Worm (Caenorhabditis elegans): ENCODE results near the gene spc-1.

Gene spc-1

ce11 chrX:3102817-3103216 is 24.1 kb downstream of the spc-1 start (continued):
- TF ChIP-seq M03D4.4 (tag; optimal IDR thresholded peaks at IDR 0.05): peak; percentile 54
- no peak for TF ChIP-seq ces-1 (GFP tag; optimal IDR thresholded peaks at IDR 0.05)
- no peak for TF ChIP-seq ztf-11 (tag; optimal IDR thresholded peaks at IDR 0.05)

DNA sequence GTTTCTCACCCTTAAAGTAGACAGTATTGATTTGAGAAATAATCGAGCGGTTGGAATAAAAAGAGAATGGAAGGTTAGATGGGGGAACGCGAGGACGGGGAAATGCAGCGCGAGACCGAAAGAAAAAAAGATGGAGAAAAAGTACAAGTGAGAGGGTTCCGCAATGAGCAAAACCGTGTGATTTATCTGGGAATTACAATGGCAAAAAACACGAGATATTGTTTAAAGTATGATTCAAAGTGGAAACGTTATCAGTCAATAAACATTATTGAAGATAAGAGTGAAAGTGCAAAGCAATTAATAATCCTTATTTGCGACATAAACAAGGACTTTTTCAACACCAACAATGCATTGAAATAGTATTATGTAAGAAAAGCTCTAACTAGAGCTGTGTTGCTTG is 24.7 kb downstream of the spc-1 start, which contains the start of gene ztf-13:
ztf-13 (minus strand) TSS at position 11 of the 400 bp plus-strand sequence.
- TF ChIP-seq elt-3 (tag; optimal IDR thresholded peaks at IDR 0.05): no peak
- no peak for TF ChIP-seq sem-2 (GFP tag; optimal IDR thresholded peaks at IDR 0.05)
- no peak for TF ChIP-seq lsy-2 (tag; optimal IDR thresholded peaks at IDR 0.05)
- TF ChIP-seq unc-120 (tag; optimal IDR thresholded peaks at IDR 0.05; ENCODE audit: poor library complexity, severe bottlenecking): no peak
- no peak for TF ChIP-seq pha-4 (tag; optimal IDR thresholded peaks at IDR 0.05)
- no peak for TF ChIP-seq ceh-43 (GFP tag; optimal IDR thresholded peaks at IDR 0.05)
- no peak for TF ChIP-seq hlh-1 (tag; optimal IDR thresholded peaks at IDR 0.05)
- TF ChIP-seq bed-3 (GFP tag; optimal IDR thresholded peaks at IDR 0.05): no peak
- no peak for TF ChIP-seq tbx-8 (GFP tag; optimal IDR thresholded peaks at IDR 0.05)
- no peak for TF ChIP-seq lin-32 (GFP tag; optimal IDR thresholded peaks at IDR 0.05)
- no peak for TF ChIP-seq mab-5 (tag; optimal IDR thresholded peaks at IDR 0.05)
- no peak for TF ChIP-seq nhr-12 (tag; optimal IDR thresholded peaks at IDR 0.05)

ce11 chrX:3101562-3101961 is 25.3 kb downstream of the spc-1 start:
- no peak for TF ChIP-seq sptf-1 (tag; optimal IDR thresholded peaks at IDR 0.05)
- no peak for TF ChIP-seq ceh-83 (GFP tag; optimal IDR thresholded peaks at IDR 0.05)
- no peak for TF ChIP-seq unc-39 (tag; optimal IDR thresholded peaks at IDR 0.05)
- TF ChIP-seq ces-1 (GFP tag; optimal IDR thresholded peaks at IDR 0.05): no peak
- TF ChIP-seq zip-8 (tag; optimal IDR thresholded peaks at IDR 0.05): no peak
- TF ChIP-seq sem-2 (GFP tag; optimal IDR thresholded peaks at IDR 0.05): no peak
- TF ChIP-seq lin-32 (GFP tag; optimal IDR thresholded peaks at IDR 0.05): no peak
- no peak for TF ChIP-seq pha-4 (tag; optimal IDR thresholded peaks at IDR 0.05)
- no peak for TF ChIP-seq M03D4.4 (tag; optimal IDR thresholded peaks at IDR 0.05)
- TF ChIP-seq bed-3 (GFP tag; optimal IDR thresholded peaks at IDR 0.05): no peak
- no peak for TF ChIP-seq unc-120 (tag; optimal IDR thresholded peaks at IDR 0.05; ENCODE audit: poor library complexity, severe bottlenecking)
- no peak for TF ChIP-seq mep-1 (tag; optimal IDR thresholded peaks at IDR 0.05)
- TF ChIP-seq ham-2 (GFP tag; optimal IDR thresholded peaks at IDR 0.05): no peak
- no peak for TF ChIP-seq flh-1 (GFP tag; optimal IDR thresholded peaks at IDR 0.05)
- TF ChIP-seq ceh-39 (tag; optimal IDR thresholded peaks at IDR 0.05): no peak
- TF ChIP-seq hlh-1 (tag; optimal IDR thresholded peaks at IDR 0.05): no peak
- no peak for TF ChIP-seq mls-2 (tag; optimal IDR thresholded peaks at IDR 0.05)
- TF ChIP-seq blmp-1 (tag; optimal IDR thresholded peaks at IDR 0.05): no peak
- no peak for TF ChIP-seq elt-3 (tag; optimal IDR thresholded peaks at IDR 0.05)
- no peak for TF ChIP-seq nhr-12 (tag; optimal IDR thresholded peaks at IDR 0.05)

DNA sequence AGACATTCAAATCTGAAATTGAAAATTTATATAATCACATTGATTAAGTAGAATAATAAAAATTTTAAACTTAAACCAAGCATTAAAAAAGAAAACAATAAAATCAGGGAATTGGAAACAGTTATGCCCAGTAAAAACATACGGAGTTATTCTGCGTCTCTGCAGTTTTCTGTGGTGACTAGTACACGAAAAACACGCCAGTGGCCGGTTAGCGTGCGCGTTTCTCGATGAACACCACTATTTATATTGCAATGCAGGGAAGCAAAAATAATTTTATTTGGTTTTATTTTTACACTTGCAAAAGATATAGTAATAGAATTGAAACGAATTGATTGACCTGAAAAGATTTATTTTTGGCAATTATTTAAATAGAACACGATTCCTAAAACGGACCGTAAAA is 27.0 kb downstream of the spc-1 start, which contains the start of gene sec-3:
sec-3 (minus strand) TSS at position 21 of the 400 bp plus-strand sequence.
- peak; percentile 82 for TF ChIP-seq sptf-1 (tag; optimal IDR thresholded peaks at IDR 0.05)
- no peak for TF ChIP-seq blmp-1 (tag; optimal IDR thresholded peaks at IDR 0.05)
- TF ChIP-seq ham-2 (GFP tag; optimal IDR thresholded peaks at IDR 0.05): peak; percentile 27
- TF ChIP-seq nhr-28 (tag; optimal IDR thresholded peaks at IDR 0.05): no peak
- TF ChIP-seq pha-4 (tag; optimal IDR thresholded peaks at IDR 0.05): peak; percentile 72
- no peak for TF ChIP-seq unc-39 (tag; optimal IDR thresholded peaks at IDR 0.05)
- no peak for TF ChIP-seq zip-8 (tag; optimal IDR thresholded peaks at IDR 0.05)
- TF ChIP-seq M03D4.4 (tag; optimal IDR thresholded peaks at IDR 0.05): peak; percentile 67
- no peak for TF ChIP-seq ceh-39 (tag; optimal IDR thresholded peaks at IDR 0.05)
- TF ChIP-seq nhr-237 (tag; optimal IDR thresholded peaks at IDR 0.05): peak; percentile 65
- TF ChIP-seq mab-5 (tag; optimal IDR thresholded peaks at IDR 0.05): peak; percentile 28
- peak; percentile 14 for TF ChIP-seq unc-62 (GFP tag; optimal IDR thresholded peaks at IDR 0.05)
- TF ChIP-seq tbx-8 (GFP tag; optimal IDR thresholded peaks at IDR 0.05): peak; percentile 20
- TF ChIP-seq ces-1 (GFP tag; optimal IDR thresholded peaks at IDR 0.05): peak; percentile 72
- peak; percentile 34 for TF ChIP-seq unc-120 (tag; optimal IDR thresholded peaks at IDR 0.05; ENCODE audit: poor library complexity, severe bottlenecking)
- no peak for TF ChIP-seq nhr-2 (tag; optimal IDR thresholded peaks at IDR 0.05)
- TF ChIP-seq mls-2 (tag; optimal IDR thresholded peaks at IDR 0.05): peak; percentile 79
- TF ChIP-seq nhr-12 (tag; optimal IDR thresholded peaks at IDR 0.05): no peak
- TF ChIP-seq nhr-76 (tag; optimal IDR thresholded peaks at IDR 0.05): no peak
- TF ChIP-seq snpc-4 (tag; optimal IDR thresholded peaks at IDR 0.05): no peak
- peak; percentile 9 for TF ChIP-seq ztf-11 (tag; optimal IDR thresholded peaks at IDR 0.05)
- peak; percentile 88 for TF ChIP-seq lin-13 (tag; optimal IDR thresholded peaks at IDR 0.05)
- no peak for TF ChIP-seq bed-3 (GFP tag; optimal IDR thresholded peaks at IDR 0.05)
- TF ChIP-seq elt-1 (tag; optimal IDR thresholded peaks at IDR 0.05; ENCODE audit: borderline replicate concordance, insufficient read depth): no peak
- TF ChIP-seq lsy-2 (tag; optimal IDR thresholded peaks at IDR 0.05): peak; percentile 73
- peak; percentile 77 for TF ChIP-seq hlh-1 (tag; optimal IDR thresholded peaks at IDR 0.05)
- peak; percentile 70 for TF ChIP-seq drap-1 (GFP tag; optimal IDR thresholded peaks at IDR 0.05)
- no peak for TF ChIP-seq flh-1 (GFP tag; optimal IDR thresholded peaks at IDR 0.05)
- TF ChIP-seq ceh-43 (GFP tag; optimal IDR thresholded peaks at IDR 0.05): peak; percentile 59
- no peak for TF ChIP-seq sem-2 (GFP tag; optimal IDR thresholded peaks at IDR 0.05)
- peak; percentile 72 for TF ChIP-seq cnd-1 (tag; optimal IDR thresholded peaks at IDR 0.05)
- TF ChIP-seq lin-32 (GFP tag; optimal IDR thresholded peaks at IDR 0.05): no peak
- TF ChIP-seq elt-3 (tag; optimal IDR thresholded peaks at IDR 0.05): peak; percentile 10
- peak; percentile 90 for TF ChIP-seq mep-1 (tag; optimal IDR thresholded peaks at IDR 0.05)
- TF ChIP-seq ceh-83 (GFP tag; optimal IDR thresholded peaks at IDR 0.05): peak; percentile 57
